Worm (Caenorhabditis elegans) whole organism, midembryonic: Measurements from ENCODE around the gene ocr-4.

ENCODE experiments used
- T22C8.4 ChIP-seq: fragments of 200-800 bp; sonication (Bioruptor generic); IDR thresholded peaks from 2 replicates; pipeline ENCODE4 v1.3.6; 2022; ENCODE audit warnings: missing genetic modification characterization, missing compliant biosample characterization
- cog-1 ChIP-seq: sonication (generic microtip); optimal IDR thresholded peaks from 2 replicates; lab custom pipeline; 2016; ENCODE audit warnings: missing genetic modification characterization, missing compliant biosample characterization
- flt-1 ChIP-seq: fragments of 200-800 bp; sonication (Bioruptor generic); IDR thresholded peaks from 2 replicates; pipeline ENCODE4 v1.3.6; 2022; ENCODE audit warnings: missing genetic modification characterization, missing compliant biosample characterization
- klf-2 ChIP-seq: fragments of 200-800 bp; sonication (Bioruptor generic); conservative IDR thresholded peaks from 2 replicates; pipeline ENCODE4 v1.3.6; 2022; ENCODE audit warnings: missing genetic modification reagents, missing genetic modification characterization, missing compliant biosample characterization
- med-1 ChIP-seq: sonication (generic microtip); optimal IDR thresholded peaks from 2 replicates; lab custom pipeline; 2017; ENCODE audit warnings: missing genetic modification characterization, mild to moderate bottlenecking, missing compliant biosample characterization, antibody characterized with exemption, missing genetic modification reagents; ENCODE audit not compliant: insufficient read depth
- ref-1 ChIP-seq: fragments of 200-800 bp; sonication (Bioruptor generic); conservative IDR thresholded peaks from 2 replicates; pipeline ENCODE4 v1.3.6; 2022; ENCODE audit warnings: missing genetic modification reagents, missing genetic modification characterization, missing compliant biosample characterization
- tab-1 ChIP-seq: fragments of 200-800 bp; sonication (Bioruptor generic); IDR thresholded peaks from 2 replicates; pipeline ENCODE4 v1.3.6; 2022; ENCODE audit warnings: missing genetic modification characterization, missing compliant biosample characterization
- ztf-23 ChIP-seq: fragments of 200-800 bp; sonication (Bioruptor generic); IDR thresholded peaks from 2 replicates; pipeline ENCODE4 v1.3.6; 2022; ENCODE audit warnings: missing genetic modification reagents, missing genetic modification characterization, missing compliant biosample characterization
- ztf-29 ChIP-seq: fragments of 200-800 bp; sonication (Bioruptor generic); IDR thresholded peaks from 2 replicates; pipeline ENCODE4 v1.3.6; 2022; ENCODE audit warnings: missing genetic modification reagents, missing genetic modification characterization, missing compliant biosample characterization

Gene ocr-4

ce11 chrIV:7316613-7317153, 15.9 kb downstream of the ocr-4 start, which contains the start of gene F42C5.9:
Gene F42C5.9 (minus strand): TSS chrIV:7317103.
- TF ChIP-seq cog-1 (tag; lab: Kevin White, UChicago) (no peak), flt-1 (no peak), T22C8.4 (GFP tag; lab: Robert Waterston, UW) (no peak), klf-2 (GFP tag; lab: Robert Waterston, UW) (no peak), ztf-23 (GFP tag; lab: Robert Waterston, UW) (no peak), tab-1 (GFP tag; lab: Robert Waterston, UW) (no peak), ref-1 (GFP tag; lab: Robert Waterston, UW) (no peak), med-1 (GFP tag; lab: Kevin White, UChicago) (no peak), ztf-29 (GFP tag; lab: Robert Waterston, UW) (no peak)

DNA sequence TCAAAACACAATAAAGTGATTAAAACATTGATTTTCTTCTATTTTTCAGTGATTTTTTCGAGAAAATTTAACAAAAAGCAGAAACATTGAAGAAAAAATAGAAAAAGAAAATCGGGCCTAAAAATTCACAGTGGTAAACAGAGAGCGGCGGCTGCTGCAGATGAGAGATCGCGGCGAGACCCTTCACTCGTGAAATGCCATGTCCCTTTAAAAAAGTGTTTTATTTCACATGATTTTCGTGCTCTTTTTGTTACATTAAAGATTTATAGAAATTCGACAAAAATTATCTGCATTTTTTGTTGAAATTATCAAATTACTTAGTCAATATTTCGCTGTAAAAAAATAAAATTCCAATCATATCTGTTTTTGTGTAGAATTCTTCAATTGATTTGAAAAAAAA, 18.6 kb downstream of the ocr-4 start:
- TF ChIP-seq T22C8.4 (GFP tag; lab: Robert Waterston, UW) (no peak), cog-1 (tag; lab: Kevin White, UChicago) (peak; percentile 5)

DNA sequence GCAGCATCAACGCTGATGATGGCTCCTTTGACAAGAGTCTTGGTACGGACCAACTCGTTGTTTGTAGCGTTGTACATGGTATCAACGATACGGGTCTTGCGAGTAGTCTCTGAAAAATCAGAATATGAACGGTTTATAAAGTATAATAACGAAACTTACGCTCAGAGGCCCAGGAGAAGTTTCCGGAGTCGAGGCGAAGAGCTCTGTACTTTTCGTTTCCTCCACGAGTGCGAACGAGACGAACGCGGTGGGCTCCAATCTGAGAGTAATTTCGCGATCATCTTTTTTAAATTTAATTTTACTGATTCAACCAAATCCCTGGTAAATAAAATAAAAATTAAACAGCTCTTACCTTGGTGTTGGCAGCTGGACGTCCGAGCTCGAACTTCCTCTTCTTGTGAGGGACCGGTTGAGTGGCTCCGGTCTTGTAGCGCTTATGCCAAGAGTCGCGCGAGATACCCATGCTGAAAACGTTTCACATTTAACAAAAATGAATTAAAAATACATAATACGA, 19.1 kb downstream of the ocr-4 start, which contains the start of gene rps-8:
TSS of gene rps-8 (minus strand) at position 464 of the 514 bp plus-strand sequence.
- TF ChIP-seq flt-1: no peak
- TF ChIP-seq tab-1 (GFP tag; lab: Robert Waterston, UW): no peak

- no peak for TF ChIP-seq ztf-29 (GFP tag; lab: Robert Waterston, UW)
- no peak for TF ChIP-seq med-1 (GFP tag; lab: Kevin White, UChicago)
- TF ChIP-seq ztf-23 (GFP tag; lab: Robert Waterston, UW): no peak
- no peak for TF ChIP-seq klf-2 (GFP tag; lab: Robert Waterston, UW)
- no peak for TF ChIP-seq tab-1 (GFP tag; lab: Robert Waterston, UW)
- no peak for TF ChIP-seq cog-1 (tag; lab: Kevin White, UChicago)
- TF ChIP-seq flt-1: no peak
- TF ChIP-seq T22C8.4 (GFP tag; lab: Robert Waterston, UW): no peak
These were observed 19.9 kb downstream of the ocr-4 start for ce11 chrIV:7312620-7313194.

ce11 chrIV:7310842-7311241, 21.8 kb downstream of the ocr-4 start:
- TF ChIP-seq ztf-23 (GFP tag; lab: Robert Waterston, UW) (no peak), klf-2 (GFP tag; lab: Robert Waterston, UW) (no peak), med-1 (GFP tag; lab: Kevin White, UChicago) (no peak), ref-1 (GFP tag; lab: Robert Waterston, UW) (no peak), T22C8.4 (GFP tag; lab: Robert Waterston, UW) (no peak), flt-1 (no peak), cog-1 (tag; lab: Kevin White, UChicago) (no peak)

- no peak for TF ChIP-seq klf-2 (GFP tag; lab: Robert Waterston, UW)
- TF ChIP-seq ztf-23 (GFP tag; lab: Robert Waterston, UW): no peak
- TF ChIP-seq med-1 (GFP tag; lab: Kevin White, UChicago): no peak
- TF ChIP-seq flt-1: no peak
- no peak for TF ChIP-seq cog-1 (tag; lab: Kevin White, UChicago)
- no peak for TF ChIP-seq T22C8.4 (GFP tag; lab: Robert Waterston, UW)
- TF ChIP-seq tab-1 (GFP tag; lab: Robert Waterston, UW): no peak
- TF ChIP-seq ztf-29 (GFP tag; lab: Robert Waterston, UW): no peak
- TF ChIP-seq ref-1 (GFP tag; lab: Robert Waterston, UW): no peak
These were observed 22.2 kb downstream of the ocr-4 start, which contains the start of gene grl-4 for ce11 chrIV:7310410-7310809. Gene grl-4 (minus strand): TSS chrIV:7310760.

- no peak for TF ChIP-seq klf-2 (GFP tag; lab: Robert Waterston, UW)
- no peak for TF ChIP-seq flt-1
- TF ChIP-seq ztf-29 (GFP tag; lab: Robert Waterston, UW): no peak
- TF ChIP-seq ref-1 (GFP tag; lab: Robert Waterston, UW): no peak
- TF ChIP-seq ztf-23 (GFP tag; lab: Robert Waterston, UW): no peak
- TF ChIP-seq cog-1 (tag; lab: Kevin White, UChicago): no peak
- no peak for TF ChIP-seq tab-1 (GFP tag; lab: Robert Waterston, UW)
- no peak for TF ChIP-seq T22C8.4 (GFP tag; lab: Robert Waterston, UW)
- no peak for TF ChIP-seq med-1 (GFP tag; lab: Kevin White, UChicago)
These were observed 22.9 kb downstream of the ocr-4 start for ce11 chrIV:7309678-7310077.

ce11 chrIV:7308974-7309373, 23.6 kb downstream of the ocr-4 start, which contains the start of gene F42C5.6:
Gene F42C5.6 (minus strand): TSS chrIV:7309074.
- TF ChIP-seq med-1 (GFP tag; lab: Kevin White, UChicago): no peak
- TF ChIP-seq klf-2 (GFP tag; lab: Robert Waterston, UW): no peak
- TF ChIP-seq T22C8.4 (GFP tag; lab: Robert Waterston, UW): no peak
- TF ChIP-seq ztf-29 (GFP tag; lab: Robert Waterston, UW): no peak
- TF ChIP-seq tab-1 (GFP tag; lab: Robert Waterston, UW): no peak
- no peak for TF ChIP-seq ztf-23 (GFP tag; lab: Robert Waterston, UW)
- TF ChIP-seq flt-1: no peak

DNA sequence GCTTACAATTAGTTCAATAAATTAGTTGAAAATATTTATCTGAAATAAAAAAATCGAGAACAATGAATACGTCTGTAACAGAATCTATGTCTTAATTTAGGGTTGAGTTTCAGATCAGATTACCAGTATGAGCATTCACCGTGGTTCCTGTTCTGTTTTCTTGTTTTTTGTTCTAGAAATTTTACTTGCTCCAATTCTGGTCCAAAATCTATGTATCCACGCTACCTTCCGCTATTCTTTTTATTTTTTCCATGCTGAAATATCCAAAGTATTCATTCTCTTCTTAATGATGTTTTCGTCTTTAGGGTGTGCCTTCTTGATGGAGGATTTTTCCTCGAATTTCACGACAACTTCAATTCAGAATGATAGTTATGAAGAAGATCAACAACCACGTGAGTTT, 27.3 kb downstream of the ocr-4 start, which contains the start of gene npr-27:
TSS of gene npr-27 (plus strand) at position 301 of the 400 bp plus-strand sequence.
- TF ChIP-seq flt-1 (no peak), ztf-29 (GFP tag; lab: Robert Waterston, UW) (no peak), med-1 (GFP tag; lab: Kevin White, UChicago) (no peak), tab-1 (GFP tag; lab: Robert Waterston, UW) (no peak), klf-2 (GFP tag; lab: Robert Waterston, UW) (no peak), cog-1 (tag; lab: Kevin White, UChicago) (no peak), T22C8.4 (GFP tag; lab: Robert Waterston, UW) (no peak), ztf-23 (GFP tag; lab: Robert Waterston, UW) (no peak), ref-1 (GFP tag; lab: Robert Waterston, UW) (no peak)
